Worm (Caenorhabditis elegans) whole organism, L3 larva: ENCODE data around the gene nhr-143.

ENCODE experiments used
- R02D3.7 ChIP-seq: fragments of 150-350 bp; optimal IDR thresholded peaks from 2 replicates; lab custom pipeline; 2014; ENCODE audit warnings: missing biosample characterization, missing genetic modification characterization
- ZK546.5 ChIP-seq: sonication (generic microtip); optimal IDR thresholded peaks from 2 replicates; lab custom pipeline; 2017; ENCODE audit warnings: missing biosample characterization, missing genetic modification characterization
- aly-2 ChIP-seq: fragments of 150-350 bp; optimal IDR thresholded peaks from 2 replicates; lab custom pipeline; 2014; ENCODE audit warnings: missing biosample characterization, missing genetic modification characterization
- ama-1 ChIP-seq: fragments of 150-350 bp; optimal IDR thresholded peaks from 2 replicates; lab custom pipeline; 2018
- ceh-16 ChIP-seq: sonication (generic microtip); optimal IDR thresholded peaks from 2 replicates; lab custom pipeline; 2017; ENCODE audit warnings: missing biosample characterization, missing genetic modification characterization
- ceh-28 ChIP-seq: fragments of 150-350 bp; optimal IDR thresholded peaks from 2 replicates; lab custom pipeline; 2014; ENCODE audit warnings: missing biosample characterization, missing genetic modification reagents, missing genetic modification characterization
- ceh-82 ChIP-seq: fragments of 150-350 bp; optimal IDR thresholded peaks from 2 replicates; lab custom pipeline; 2014; ENCODE audit warnings: missing biosample characterization, missing genetic modification characterization
- ceh-9 ChIP-seq: sonication (generic microtip); optimal IDR thresholded peaks from 2 replicates; lab custom pipeline; 2018; ENCODE audit warnings: missing biosample characterization, missing genetic modification characterization
- daf-12 ChIP-seq: fragments of 150-350 bp; optimal IDR thresholded peaks from 2 replicates; lab custom pipeline; 2014; ENCODE audit warnings: missing biosample characterization, missing genetic modification reagents, missing genetic modification characterization
- egl-27 ChIP-seq: sonication (generic microtip); optimal IDR thresholded peaks from 4 replicates; lab custom pipeline; 2017; ENCODE audit warnings: missing biosample characterization, missing genetic modification reagents, missing genetic modification characterization
- elt-1 ChIP-seq: fragments of 150-350 bp; optimal IDR thresholded peaks from 2 replicates; lab custom pipeline; 2014; ENCODE audit warnings: missing biosample characterization, missing genetic modification characterization
- elt-2 ChIP-seq: sonication (generic microtip); optimal IDR thresholded peaks from 2 replicates; lab custom pipeline; 2016; ENCODE audit warnings: missing genetic modification reagents, mild to moderate bottlenecking, missing genetic modification characterization, missing compliant biosample characterization
- elt-3 ChIP-seq, 3 experiments: fragments of 150-350 bp in 1 of 3; sonication (generic microtip) in 2 of 3; optimal IDR thresholded peaks; 2 replicates in 2 of 3; 4 replicates in 1 of 3; lab custom pipeline; 2014 to 2017; ENCODE audit warnings: missing biosample characterization in 3 of 3, missing genetic modification characterization in 3 of 3
- eor-1 ChIP-seq, 2 experiments: fragments of 150-350 bp; optimal IDR thresholded peaks; 2 replicates each; lab custom pipeline; 2014 to 2018; ENCODE audit warnings: missing biosample characterization in 2 of 2, missing genetic modification characterization in 2 of 2
- fkh-10 ChIP-seq: sonication (generic microtip); optimal IDR thresholded peaks from 2 replicates; lab custom pipeline; 2017; ENCODE audit warnings: missing biosample characterization, missing genetic modification reagents, missing genetic modification characterization
- fkh-2 ChIP-seq: fragments of 150-350 bp; optimal IDR thresholded peaks from 2 replicates; lab custom pipeline; 2014; ENCODE audit warnings: missing biosample characterization, missing genetic modification reagents, missing genetic modification characterization
- hmg-11 ChIP-seq: sonication (generic microtip); optimal IDR thresholded peaks from 2 replicates; lab custom pipeline; 2016; ENCODE audit warnings: missing genetic modification characterization, missing compliant biosample characterization
- jun-1 ChIP-seq: fragments of 150-350 bp; optimal IDR thresholded peaks from 2 replicates; lab custom pipeline; 2014; ENCODE audit warnings: missing biosample characterization, missing genetic modification reagents, missing genetic modification characterization
- lin-15B ChIP-seq: fragments of 150-350 bp; optimal IDR thresholded peaks from 2 replicates; lab custom pipeline; 2014; ENCODE audit warnings: missing biosample characterization, missing genetic modification characterization
- lin-39 ChIP-seq: fragments of 150-350 bp; optimal IDR thresholded peaks from 2 replicates; lab custom pipeline; 2018; ENCODE audit warnings: missing biosample characterization, missing genetic modification reagents, missing genetic modification characterization
- lsy-12 ChIP-seq: sonication (generic microtip); optimal IDR thresholded peaks from 2 replicates; lab custom pipeline; 2016; ENCODE audit warnings: mild to moderate bottlenecking, missing genetic modification characterization, missing compliant biosample characterization
- mdl-1 ChIP-seq: fragments of 150-350 bp; optimal IDR thresholded peaks from 2 replicates; lab custom pipeline; 2014; ENCODE audit warnings: missing biosample characterization, missing genetic modification characterization
- mml-1 ChIP-seq: fragments of 150-350 bp; sonication (generic microtip); optimal IDR thresholded peaks from 3 replicates; lab custom pipeline; 2014; ENCODE audit warnings: missing biosample characterization, missing genetic modification characterization
- nfya-1 ChIP-seq: sonication (generic microtip); optimal IDR thresholded peaks from 2 replicates; lab custom pipeline; 2017; ENCODE audit warnings: missing genetic modification characterization, mild to moderate bottlenecking, missing compliant biosample characterization, antibody characterized with exemption, moderate library complexity; ENCODE audit not compliant: insufficient read depth
- nhr-12 ChIP-seq: fragments of 150-350 bp; optimal IDR thresholded peaks from 2 replicates; lab custom pipeline; 2014; ENCODE audit warnings: missing biosample characterization, missing genetic modification characterization
- nhr-23 ChIP-seq: fragments of 150-350 bp; optimal IDR thresholded peaks from 2 replicates; lab custom pipeline; 2014; ENCODE audit warnings: missing biosample characterization, missing genetic modification reagents, missing genetic modification characterization
- nhr-237 ChIP-seq: fragments of 150-350 bp; optimal IDR thresholded peaks from 2 replicates; lab custom pipeline; 2014; ENCODE audit warnings: missing biosample characterization, missing genetic modification characterization
- nhr-25 ChIP-seq: sonication (generic microtip); optimal IDR thresholded peaks from 2 replicates; lab custom pipeline; 2017; ENCODE audit warnings: missing biosample characterization, missing genetic modification characterization
- nhr-43 ChIP-seq: sonication (generic microtip); optimal IDR thresholded peaks from 2 replicates; lab custom pipeline; 2016; ENCODE audit warnings: mild to moderate bottlenecking, missing genetic modification characterization, missing compliant biosample characterization; ENCODE audit not compliant: poor library complexity, severe bottlenecking
- nhr-67 ChIP-seq: fragments of 150-350 bp; optimal IDR thresholded peaks from 2 replicates; lab custom pipeline; 2014; ENCODE audit warnings: missing biosample characterization, missing genetic modification characterization
- nhr-76 ChIP-seq: fragments of 150-350 bp; sonication (generic microtip); optimal IDR thresholded peaks from 5 replicates; lab custom pipeline; 2014; ENCODE audit warnings: missing biosample characterization, missing genetic modification characterization
- nhr-77 ChIP-seq: fragments of 150-350 bp; optimal IDR thresholded peaks from 2 replicates; lab custom pipeline; 2014; ENCODE audit warnings: missing biosample characterization, missing genetic modification characterization
- pha-4 ChIP-seq: fragments of 150-350 bp; optimal IDR thresholded peaks from 2 replicates; lab custom pipeline; 2014; ENCODE audit warnings: missing biosample characterization, missing genetic modification reagents, missing genetic modification characterization
- pqm-1 ChIP-seq: fragments of 150-350 bp; optimal IDR thresholded peaks from 2 replicates; lab custom pipeline; 2017; ENCODE audit warnings: missing biosample characterization, missing genetic modification characterization, inconsistent platforms
- snpc-4 ChIP-seq: fragments of 150-350 bp; optimal IDR thresholded peaks from 2 replicates; lab custom pipeline; 2014; ENCODE audit warnings: missing biosample characterization, missing genetic modification characterization
- tbx-2 ChIP-seq: sonication (generic microtip); optimal IDR thresholded peaks from 2 replicates; lab custom pipeline; 2016; ENCODE audit warnings: mild to moderate bottlenecking, missing genetic modification characterization, missing compliant biosample characterization
- unc-62 ChIP-seq: fragments of 150-350 bp; sonication (generic microtip); optimal IDR thresholded peaks from 4 replicates; lab custom pipeline; 2014; ENCODE audit warnings: missing biosample characterization, missing genetic modification reagents, missing genetic modification characterization
- zag-1 ChIP-seq: fragments of 150-350 bp; optimal IDR thresholded peaks from 2 replicates; lab custom pipeline; 2014; ENCODE audit warnings: missing biosample characterization, missing genetic modification characterization
- ztf-11 ChIP-seq: fragments of 150-350 bp; optimal IDR thresholded peaks from 2 replicates; lab custom pipeline; 2014; ENCODE audit warnings: missing biosample characterization, missing genetic modification characterization
- ztf-4 ChIP-seq: fragments of 150-350 bp; optimal IDR thresholded peaks from 2 replicates; lab custom pipeline; 2014; ENCODE audit warnings: missing biosample characterization, missing genetic modification characterization

The nhr-143 gene

ce11 chrV:8935104-8935503 is 39.6 kb downstream of the nhr-143 start:
- no peak for TF ChIP-seq ceh-82 (tag; lab: Kevin White, UChicago)
- TF ChIP-seq nhr-25 (tag; lab: Kevin White, UChicago) = peak; percentile 42
- no peak for TF ChIP-seq ZK546.5 (tag; lab: Kevin White, UChicago)
- no peak for TF ChIP-seq tbx-2 (tag; lab: Kevin White, UChicago)
- no peak for TF ChIP-seq fkh-10 (GFP tag; lab: Kevin White, UChicago)
- TF ChIP-seq nhr-67 (tag; lab: Kevin White, UChicago) = no peak
- peak in 1 of 3 experiments; percentile 17 for TF ChIP-seq elt-3 (tag; optimal IDR thresholded peaks at IDR 0.05; lab: Kevin White, UChicago)
- peak; percentile 18 for TF ChIP-seq nfya-1 (tag; lab: Kevin White, UChicago)
- no peak for TF ChIP-seq ceh-9 (tag; lab: Kevin White, UChicago)
- TF ChIP-seq nhr-237 (tag; lab: Kevin White, UChicago) = no peak
- no peak for TF ChIP-seq lin-39 (tag; lab: Kevin White, UChicago)
- no peak for TF ChIP-seq zag-1 (tag; lab: Kevin White, UChicago)
- no peak for TF ChIP-seq ztf-11 (tag; lab: Kevin White, UChicago)
- TF ChIP-seq nhr-23 (tag; lab: Kevin White, UChicago) = peak; percentile 37
- TF ChIP-seq lsy-12 = no peak
- no peak for TF ChIP-seq jun-1 (tag; lab: Kevin White, UChicago)
- TF ChIP-seq pha-4 (tag; lab: Kevin White, UChicago) = no peak
- TF ChIP-seq nhr-77 (tag; lab: Kevin White, UChicago) = no peak
- TF ChIP-seq egl-27 = no peak
- no peak for TF ChIP-seq ceh-28 (tag; lab: Kevin White, UChicago)
- no peak for TF ChIP-seq eor-1 (tag; optimal IDR thresholded peaks at IDR 0.05; lab: Kevin White, UChicago)
- TF ChIP-seq hmg-11 (tag; lab: Kevin White, UChicago) = no peak
- no peak for TF ChIP-seq ama-1 (lab: Kevin White, UChicago)
- no peak for TF ChIP-seq R02D3.7 (tag; lab: Kevin White, UChicago)
- no peak for TF ChIP-seq ceh-16 (tag; lab: Kevin White, UChicago)
- no peak for TF ChIP-seq unc-62
- TF ChIP-seq pqm-1 (tag; lab: Kevin White, UChicago) = no peak
- no peak for TF ChIP-seq aly-2
- no peak for TF ChIP-seq fkh-2 (tag; lab: Kevin White, UChicago)
- TF ChIP-seq mdl-1 = no peak
- TF ChIP-seq elt-1 (tag; lab: Kevin White, UChicago) = no peak
- TF ChIP-seq nhr-76 (tag; lab: Kevin White, UChicago) = no peak
- TF ChIP-seq elt-2 (tag; lab: Kevin White, UChicago) = peak; percentile 42
- TF ChIP-seq lin-15B = no peak
- no peak for TF ChIP-seq nhr-43 (tag; lab: Kevin White, UChicago)
- TF ChIP-seq nhr-12 (tag; lab: Kevin White, UChicago) = no peak
- no peak for TF ChIP-seq daf-12 (tag; lab: Kevin White, UChicago)
- TF ChIP-seq snpc-4 (tag; lab: Kevin White, UChicago) = no peak
- TF ChIP-seq mml-1 (tag; lab: Kevin White, UChicago) = no peak
- TF ChIP-seq ztf-4 (tag; lab: Kevin White, UChicago) = no peak
- TF ChIP-seq, all 47 proteins: peak for 5

DNA sequence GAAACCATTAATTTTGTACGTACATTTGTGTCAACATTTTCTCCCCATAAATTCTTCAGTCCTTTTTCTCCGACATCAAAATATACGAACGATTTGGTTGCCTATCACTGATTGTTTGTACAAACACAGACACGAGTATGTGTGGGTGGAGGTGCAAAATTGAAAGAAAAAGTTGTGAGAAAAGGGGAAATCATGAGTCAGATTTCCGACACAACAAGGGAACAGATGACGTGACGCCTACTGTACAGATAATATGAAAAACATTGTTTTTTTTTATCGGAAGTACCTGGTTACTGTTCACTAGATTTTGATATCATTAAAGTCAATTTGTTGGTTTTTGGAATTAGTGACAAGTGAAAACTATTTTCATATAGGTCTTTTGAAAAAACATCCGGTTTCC is 40.5 kb downstream of the nhr-143 start:
- TF ChIP-seq elt-2 (tag; lab: Kevin White, UChicago) (peak; percentile 6), unc-62 (no peak), ama-1 (lab: Kevin White, UChicago) (peak; percentile 63), hmg-11 (tag; lab: Kevin White, UChicago) (no peak)

DNA sequence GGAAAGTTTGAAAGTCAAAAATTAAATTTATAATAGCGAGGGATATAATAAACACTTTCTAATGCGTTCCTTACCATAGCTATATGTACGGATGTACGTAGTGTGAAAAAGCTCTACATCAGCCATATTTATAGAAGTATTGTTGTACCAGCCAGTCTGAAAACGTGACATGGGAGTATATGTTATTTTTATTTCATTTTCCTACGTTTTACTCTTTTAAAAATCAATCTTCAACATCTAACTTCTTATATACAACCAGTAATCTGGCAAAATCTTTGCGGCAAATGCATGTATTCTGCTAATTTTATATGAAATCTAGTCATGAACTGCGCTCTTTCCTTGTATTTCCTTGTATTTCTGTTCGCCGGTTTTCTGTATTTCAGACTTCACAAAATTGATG is 42.4 kb downstream of the nhr-143 start, which contains the start of gene H14N18.2:
Gene H14N18.2, plus strand, starts transcription at position 301 of the 400 bp plus-strand sequence.
- TF ChIP-seq elt-2 (tag; lab: Kevin White, UChicago) = no peak
- no peak for TF ChIP-seq ceh-82 (tag; lab: Kevin White, UChicago)
